Worm (Caenorhabditis elegans) whole organism, early embryonic: Measurements from ENCODE around the gene F27C8.3.

ENCODE experiments used
- ama-1 ChIP-seq: fragments of 150-350 bp; optimal IDR thresholded peaks from 2 replicates; lab custom pipeline; 2014
- ceh-36 ChIP-seq: sonication (generic microtip); optimal IDR thresholded peaks from 2 replicates; lab custom pipeline; 2016; ENCODE audit warnings: missing genetic modification characterization, inconsistent platforms, missing compliant biosample characterization
- flt-1 ChIP-seq: fragments of 200-800 bp; sonication (Bioruptor generic); IDR thresholded peaks from 2 replicates; pipeline ENCODE4 v1.3.6; 2022; ENCODE audit warnings: missing genetic modification characterization, missing compliant biosample characterization
- hmg-4 ChIP-seq: fragments of 200-800 bp; sonication (Bioruptor generic); optimal IDR thresholded peaks from 2 replicates; lab custom pipeline; 2018; ENCODE audit warnings: mild to moderate bottlenecking, missing genetic modification characterization, missing compliant biosample characterization
- scrt-1 ChIP-seq: fragments of 200-800 bp; sonication (Bioruptor generic); IDR thresholded peaks from 2 replicates; pipeline ENCODE4 v1.3.6; 2022; ENCODE audit warnings: missing genetic modification characterization, missing compliant biosample characterization
- tbx-37 ChIP-seq: fragments of 200-800 bp; sonication (Bioruptor generic); conservative IDR thresholded peaks from 2 replicates; pipeline ENCODE4 v1.3.6; 2022; ENCODE audit warnings: missing genetic modification reagents, missing genetic modification characterization, missing compliant biosample characterization
- tra-4 ChIP-seq: sonication (generic microtip); optimal IDR thresholded peaks from 2 replicates; lab custom pipeline; 2017; ENCODE audit warnings: missing genetic modification characterization, missing compliant biosample characterization

ce11 chrIV:9609095-9609494, 13.4 kb upstream of the F27C8.3 start:
- TF ChIP-seq scrt-1 (GFP tag; lab: Robert Waterston, UW), result no peak
- TF ChIP-seq tbx-37, result no peak
- TF ChIP-seq ceh-36 (tag; lab: Kevin White, UChicago), result no peak
- TF ChIP-seq ama-1 (lab: Kevin White, UChicago), result no peak
- no peak for TF ChIP-seq tra-4 (tag; lab: Kevin White, UChicago)
- no peak for TF ChIP-seq flt-1 (GFP tag; lab: Robert Waterston, UW)
- no peak for TF ChIP-seq hmg-4
